Fruit fly (Drosophila melanogaster) whole organism, prepupa: ENCODE measurements around the gene Eig71Ei.

Experiments
- Blimp-1 ChIP-seq: fragments of 200-800 bp; sonication (Bioruptor generic); optimal IDR thresholded peaks from 3 replicates; lab custom pipeline; 2017; ENCODE audit warnings: missing biosample characterization, missing genetic modification characterization, mild to moderate bottlenecking, moderate library complexity, missing genetic modification reagents
- CG10631 ChIP-seq: fragments of 200-800 bp; sonication (Bioruptor generic); optimal IDR thresholded peaks from 2 replicates; lab custom pipeline; 2016; ENCODE audit warnings: missing biosample characterization, missing genetic modification characterization
- CG10669 ChIP-seq: fragments of 200-800 bp; sonication (Bioruptor generic); optimal IDR thresholded peaks from 3 replicates; lab custom pipeline; 2018; ENCODE audit warnings: missing biosample characterization, mild to moderate bottlenecking, missing genetic modification characterization, moderate library complexity
- CG11294 ChIP-seq: fragments of 200-800 bp; sonication (Bioruptor generic); IDR thresholded peaks from 2 replicates; pipeline ENCODE4 v1.3.6; 2022; ENCODE audit warnings: missing biosample characterization, missing genetic modification characterization
- CG11762 ChIP-seq: fragments of 200-800 bp; sonication (Bioruptor generic); optimal IDR thresholded peaks from 3 replicates; lab custom pipeline; 2016; ENCODE audit warnings: missing biosample characterization, missing genetic modification characterization; ENCODE audit not compliant: insufficient read depth
- CG15336 ChIP-seq: fragments of 200-800 bp; sonication (Bioruptor generic); IDR thresholded peaks from 2 replicates; pipeline ENCODE4 v1.3.6; 2022; ENCODE audit warnings: missing biosample characterization, missing genetic modification characterization
- CG1621 ChIP-seq: fragments of 200-800 bp; sonication (Bioruptor generic); optimal IDR thresholded peaks from 3 replicates; lab custom pipeline; 2018; ENCODE audit warnings: missing biosample characterization, mild to moderate bottlenecking, missing genetic modification characterization
- CG31627 ChIP-seq: fragments of 200-800 bp; sonication (Bioruptor generic); optimal IDR thresholded peaks from 3 replicates; lab custom pipeline; 2016; ENCODE audit warnings: missing biosample characterization, missing genetic modification characterization
- CG32006 ChIP-seq: fragments of 200-800 bp; sonication (Bioruptor generic); optimal IDR thresholded peaks from 3 replicates; lab custom pipeline; 2017; ENCODE audit warnings: missing biosample characterization, mild to moderate bottlenecking, missing genetic modification characterization
- CG34406 ChIP-seq: fragments of 200-800 bp; sonication (Bioruptor generic); optimal IDR thresholded peaks from 3 replicates; lab custom pipeline; 2016; ENCODE audit warnings: missing biosample characterization, missing genetic modification characterization
- CG6163 ChIP-seq: fragments of 200-800 bp; sonication (Bioruptor generic); IDR thresholded peaks from 3 replicates; pipeline ENCODE4 v1.3.6; 2022; ENCODE audit warnings: missing biosample characterization, missing genetic modification characterization
- CG6792 ChIP-seq: fragments of 200-800 bp; sonication (Bioruptor generic); optimal IDR thresholded peaks from 3 replicates; lab custom pipeline; 2016; ENCODE audit warnings: missing biosample characterization, missing genetic modification characterization
- CG6854 ChIP-seq: fragments of 200-800 bp; sonication (Bioruptor generic); optimal IDR thresholded peaks from 2 replicates; lab custom pipeline; 2017; ENCODE audit warnings: missing biosample characterization, mild to moderate bottlenecking, missing genetic modification characterization
- CG8119 ChIP-seq: fragments of 200-800 bp; sonication (Bioruptor generic); IDR thresholded peaks from 3 replicates; pipeline ENCODE4 v1.3.6; 2022; ENCODE audit warnings: missing biosample characterization, missing genetic modification characterization
- CG8319 ChIP-seq: fragments of 200-800 bp; sonication (Bioruptor generic); optimal IDR thresholded peaks from 3 replicates; lab custom pipeline; 2016; ENCODE audit warnings: missing biosample characterization, missing genetic modification characterization
- CG8632 ChIP-seq: fragments of 200-800 bp; sonication (Bioruptor generic); optimal IDR thresholded peaks from 3 replicates; lab custom pipeline; 2016; ENCODE audit warnings: missing biosample characterization, missing genetic modification characterization
- Eip75B ChIP-seq: fragments of 200-800 bp; sonication (Bioruptor generic); optimal IDR thresholded peaks from 3 replicates; lab custom pipeline; 2016; ENCODE audit warnings: missing biosample characterization, missing genetic modification characterization
- Eip78C ChIP-seq: fragments of 200-800 bp; sonication (Bioruptor generic); peaks from one replicate; lab custom pipeline; 2016; ENCODE audit warnings: missing biosample characterization, missing genetic modification characterization
- Eip93F ChIP-seq: fragments of 200-800 bp; sonication (Bioruptor generic); optimal IDR thresholded peaks from 2 replicates; lab custom pipeline; 2016; ENCODE audit warnings: missing biosample characterization, mild to moderate bottlenecking, missing genetic modification characterization
- Ets21C ChIP-seq: fragments of 200-800 bp; sonication (Bioruptor generic); optimal IDR thresholded peaks from 3 replicates; lab custom pipeline; 2016; ENCODE audit warnings: missing biosample characterization, missing genetic modification characterization
- Ets96B ChIP-seq: fragments of 200-800 bp; optimal IDR thresholded peaks from 2 replicates; lab custom pipeline; 2019; ENCODE audit warnings: missing biosample characterization, mild to moderate bottlenecking, missing genetic modification characterization, moderate library complexity
- Hr38 ChIP-seq: sonication (Bioruptor generic); optimal IDR thresholded peaks from 2 replicates; lab custom pipeline; 2016; ENCODE audit warnings: missing biosample characterization, missing genetic modification characterization
- Hr39 ChIP-seq: fragments of 200-800 bp; sonication (Bioruptor generic); optimal IDR thresholded peaks from 2 replicates; lab custom pipeline; 2016; ENCODE audit warnings: missing biosample characterization, missing genetic modification characterization
- Met ChIP-seq: fragments of 200-800 bp; sonication (Bioruptor generic); optimal IDR thresholded peaks from 3 replicates; lab custom pipeline; 2016; ENCODE audit warnings: missing biosample characterization, missing genetic modification characterization
- Smox ChIP-seq: fragments of 200-800 bp; sonication (Bioruptor generic); optimal IDR thresholded peaks from 3 replicates; lab custom pipeline; 2016; ENCODE audit warnings: missing biosample characterization, missing genetic modification characterization
- Sox102F ChIP-seq: fragments of 200-800 bp; sonication (Bioruptor generic); optimal IDR thresholded peaks from 2 replicates; lab custom pipeline; 2016; ENCODE audit warnings: missing biosample characterization, mild to moderate bottlenecking, missing genetic modification characterization
- Sox14 ChIP-seq: fragments of 200-800 bp; sonication (Bioruptor generic); optimal IDR thresholded peaks from 3 replicates; lab custom pipeline; 2016; ENCODE audit warnings: missing biosample characterization, missing genetic modification characterization
- achi ChIP-seq: fragments of 200-800 bp; sonication (Bioruptor generic); optimal IDR thresholded peaks from 3 replicates; lab custom pipeline; 2016; ENCODE audit warnings: missing biosample characterization, missing genetic modification characterization
- acj6 ChIP-seq: fragments of 200-800 bp; sonication (Bioruptor generic); optimal IDR thresholded peaks from 3 replicates; lab custom pipeline; 2016; ENCODE audit warnings: missing biosample characterization, missing genetic modification characterization
- eg ChIP-seq: fragments of 200-800 bp; sonication (Bioruptor generic); IDR thresholded peaks from 3 replicates; pipeline ENCODE4 v1.3.6; 2022; ENCODE audit warnings: missing biosample characterization, missing genetic modification characterization
- fd85E ChIP-seq: fragments of 200-800 bp; sonication (Bioruptor generic); optimal IDR thresholded peaks from 3 replicates; lab custom pipeline; 2016; ENCODE audit warnings: missing biosample characterization, missing genetic modification characterization
- fkh ChIP-seq: fragments of 200-800 bp; sonication (Bioruptor generic); optimal IDR thresholded peaks from 3 replicates; lab custom pipeline; 2017; ENCODE audit warnings: missing biosample characterization, mild to moderate bottlenecking, missing genetic modification characterization, moderate library complexity
- lz ChIP-seq: fragments of 200-800 bp; sonication (Bioruptor generic); optimal IDR thresholded peaks from 3 replicates; lab custom pipeline; 2016; ENCODE audit warnings: missing biosample characterization, missing genetic modification characterization
- pdm3 ChIP-seq: fragments of 200-800 bp; sonication (Bioruptor generic); optimal IDR thresholded peaks from 3 replicates; lab custom pipeline; 2016; ENCODE audit warnings: missing biosample characterization, missing genetic modification characterization
- salr ChIP-seq, 2 experiments: fragments of 200-800 bp; sonication (Bioruptor generic); optimal IDR thresholded peaks; 3 replicates each; lab custom pipeline; 2016 to 2018; ENCODE audit warnings: missing biosample characterization in 2 of 2, missing genetic modification characterization in 2 of 2, mild to moderate bottlenecking in 1 of 2
- spab ChIP-seq: fragments of 200-800 bp; sonication (Bioruptor generic); optimal IDR thresholded peaks from 2 replicates; lab custom pipeline; 2017; ENCODE audit warnings: missing biosample characterization, mild to moderate bottlenecking, missing genetic modification characterization, missing genetic modification reagents
- ss ChIP-seq, 2 experiments: fragments of 200-800 bp; sonication (Bioruptor generic); optimal IDR thresholded peaks; 2 replicates in 1 of 2; 3 replicates in 1 of 2; lab custom pipeline; 2017 to 2018; ENCODE audit warnings: mild to moderate bottlenecking in 2 of 2, missing biosample characterization in 2 of 2, missing genetic modification characterization in 2 of 2, moderate library complexity in 1 of 2
- svp ChIP-seq: fragments of 200-800 bp; sonication (Bioruptor generic); peaks from one replicate; lab custom pipeline; 2016; ENCODE audit warnings: missing biosample characterization, missing genetic modification characterization
- topi ChIP-seq: fragments of 200-800 bp; sonication (Bioruptor generic); optimal IDR thresholded peaks from 3 replicates; lab custom pipeline; 2016; ENCODE audit warnings: missing biosample characterization, missing genetic modification characterization
- vri ChIP-seq: fragments of 200-800 bp; sonication (Bioruptor generic); optimal IDR thresholded peaks from 3 replicates; lab custom pipeline; 2016; ENCODE audit warnings: missing biosample characterization, mild to moderate bottlenecking, missing genetic modification characterization

Eig71Ei gene

DNA sequence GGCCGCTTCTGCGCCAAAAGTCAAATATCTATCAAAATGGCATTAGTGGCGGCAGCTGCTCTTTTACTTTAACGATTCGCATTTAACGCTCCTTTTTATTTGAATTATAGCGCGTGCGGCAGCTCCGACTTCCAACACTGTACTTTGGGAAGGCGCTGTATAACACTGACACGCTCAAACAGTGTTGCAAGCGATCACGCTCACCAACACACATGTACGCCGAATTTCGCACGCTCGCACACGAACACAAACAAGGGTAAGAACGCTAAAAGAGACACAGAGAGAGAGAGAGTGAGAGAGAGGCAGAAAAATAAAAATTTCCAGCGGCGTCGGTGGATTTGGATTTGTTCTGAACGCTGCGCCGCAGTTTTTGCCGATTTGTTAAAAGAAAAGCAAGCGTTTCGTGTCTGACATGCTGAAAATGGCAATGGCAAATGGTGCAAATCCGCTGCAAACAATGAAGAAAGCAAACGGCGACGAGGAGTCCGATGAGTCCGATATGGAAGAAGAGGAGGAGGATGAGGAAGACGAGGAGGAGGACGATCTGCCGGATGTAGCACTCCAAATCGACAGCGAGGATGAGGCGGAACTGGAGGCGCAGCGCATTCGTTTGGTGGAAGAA, 39.8 kb upstream of the Eig71Ei start, which contains the start of gene Phs (continued):
- TF ChIP-seq achi = peak; percentile 68
- peak; percentile 65 for TF ChIP-seq fd85E (GFP tag; lab: Kevin White, UChicago)
- TF ChIP-seq Smox (GFP tag; lab: Kevin White, UChicago) = peak; percentile 58
- TF ChIP-seq CG8119 (GFP tag; lab: Robert Waterston, UW) = no peak
- peak; percentile 69 for TF ChIP-seq eg (GFP tag; lab: Robert Waterston, UW)
- peak; percentile 59 for TF ChIP-seq CG32006 (GFP tag; lab: Kevin White, UChicago)
- peak; percentile 34 to 64 for TF ChIP-seq ss (GFP tag; optimal IDR thresholded peaks at IDR 0.05; lab: Kevin White, UChicago)
- peak; percentile 88 for TF ChIP-seq CG31627
- peak; percentile 0 for TF ChIP-seq CG34406 (GFP tag; lab: Kevin White, UChicago)
- TF ChIP-seq CG8319 = peak; percentile 59
- peak; percentile 26 for TF ChIP-seq Ets96B

- TF ChIP-seq CG6792 (no peak), svp (GFP tag; lab: Kevin White, UChicago) (peak; percentile 13)
- TF ChIP-seq, all 60 proteins: peak for 1
Observed at dm6 chr3L:15624097-15624496, 35.4 kb upstream of the Eig71Ei start.

- no peak for TF ChIP-seq salr (GFP tag; optimal IDR thresholded peaks at IDR 0.05; lab: Kevin White, UChicago)
- TF ChIP-seq Met (GFP tag; lab: Kevin White, UChicago) = no peak
- TF ChIP-seq CG32006 (GFP tag; lab: Kevin White, UChicago) = no peak
- no peak for TF ChIP-seq acj6
- TF ChIP-seq Smox (GFP tag; lab: Kevin White, UChicago) = no peak
- no peak for TF ChIP-seq Hr39 (GFP tag; lab: Kevin White, UChicago)
- no peak for TF ChIP-seq achi
- TF ChIP-seq CG15336 (GFP tag; lab: Robert Waterston, UW) = peak; percentile 41; the same call in 1 of the 2 replicates
- no peak for TF ChIP-seq CG6792
- no peak for TF ChIP-seq CG1621 (tag; lab: Kevin White, UChicago)
- TF ChIP-seq Ets96B = no peak
- TF ChIP-seq CG34406 (GFP tag; lab: Kevin White, UChicago) = no peak
- TF ChIP-seq eg (GFP tag; lab: Robert Waterston, UW) = peak; percentile 16; the same call in 1 of the 3 replicates
- peak; percentile 59 for TF ChIP-seq svp (GFP tag; lab: Kevin White, UChicago)
Observed at dm6 chr3L:15624944-15625610, 34.4 kb upstream of the Eig71Ei start.

dm6 chr3L:15625676-15626414, 33.7 kb upstream of the Eig71Ei start:
- peak; percentile 93 for TF ChIP-seq Eip75B (GFP tag; lab: Kevin White, UChicago)
- TF ChIP-seq vri (GFP tag; lab: Kevin White, UChicago) = peak; percentile 49
- peak; percentile 98 for TF ChIP-seq CG8119 (GFP tag; lab: Robert Waterston, UW)
- TF ChIP-seq CG10669 = peak; percentile 90
- TF ChIP-seq Ets21C = peak; percentile 84
- peak; percentile 82 for TF ChIP-seq Eip93F (GFP tag; lab: Kevin White, UChicago)
- TF ChIP-seq CG31627 = peak; percentile 93
- TF ChIP-seq CG11762 (GFP tag; lab: Kevin White, UChicago) = peak; percentile 95
- TF ChIP-seq ss (GFP tag; optimal IDR thresholded peaks at IDR 0.05; lab: Kevin White, UChicago) = peak; percentile 84 to 92
- TF ChIP-seq Met (GFP tag; lab: Kevin White, UChicago) = peak; percentile 93
- peak; percentile 97 for TF ChIP-seq CG8632
- TF ChIP-seq CG6163 (GFP tag; lab: Robert Waterston, UW) = peak; percentile 88
- TF ChIP-seq CG6792 = peak; percentile 96
- TF ChIP-seq CG6854 (GFP tag; lab: Kevin White, UChicago) = peak; percentile 82
- TF ChIP-seq CG34406 (GFP tag; lab: Kevin White, UChicago) = peak; percentile 97
- TF ChIP-seq Hr38 (GFP tag; lab: Kevin White, UChicago) = no peak
- peak; percentile 96 for TF ChIP-seq CG15336 (GFP tag; lab: Robert Waterston, UW)
- TF ChIP-seq eg (GFP tag; lab: Robert Waterston, UW) = peak; percentile 91
- TF ChIP-seq spab (GFP tag; lab: Kevin White, UChicago) = peak; percentile 89
- TF ChIP-seq CG11294 (GFP tag; lab: Robert Waterston, UW) = peak; percentile 87
- peak; percentile 81 for TF ChIP-seq CG1621 (tag; lab: Kevin White, UChicago)
- peak; percentile 90 for TF ChIP-seq Sox14 (GFP tag; lab: Kevin White, UChicago)
- peak; percentile 98 for TF ChIP-seq CG10631
- peak; percentile 94 for TF ChIP-seq Smox (GFP tag; lab: Kevin White, UChicago)
- peak; percentile 77 for TF ChIP-seq Sox102F (GFP tag; lab: Kevin White, UChicago)
- TF ChIP-seq topi = peak; percentile 95
- peak; percentile 94 for TF ChIP-seq Blimp-1 (GFP tag; lab: Kevin White, UChicago)
- peak; percentile 94 for TF ChIP-seq Ets96B
- peak; percentile 94 for TF ChIP-seq pdm3 (GFP tag; lab: Kevin White, UChicago)
- peak; percentile 98 for TF ChIP-seq Eip78C (GFP tag; lab: Kevin White, UChicago)
- TF ChIP-seq fkh (GFP tag; lab: Kevin White, UChicago) = peak; percentile 89
- peak; percentile 93 for TF ChIP-seq lz (GFP tag; lab: Kevin White, UChicago)
